Worm (Caenorhabditis elegans) whole organism, late embryonic: ENCODE results near the gene srbc-55.

Source experiments
- C38D4.7 ChIP-seq: fragments of 200-800 bp; sonication (Bioruptor generic); optimal IDR thresholded peaks from 2 replicates; lab custom pipeline; 2018; ENCODE audit warnings: mild to moderate bottlenecking, missing genetic modification characterization, moderate library complexity, missing compliant biosample characterization
- F13H6.1 ChIP-seq: sonication (generic microtip); optimal IDR thresholded peaks from 2 replicates; lab custom pipeline; 2016; ENCODE audit warnings: missing genetic modification characterization, missing compliant biosample characterization
- K02D7.2 ChIP-seq: sonication (generic microtip); optimal IDR thresholded peaks from 2 replicates; lab custom pipeline; 2017; ENCODE audit warnings: mild to moderate bottlenecking, missing genetic modification characterization, missing compliant biosample characterization
- K09A11.1 ChIP-seq: sonication (generic microtip); optimal IDR thresholded peaks from 2 replicates; lab custom pipeline; 2017; ENCODE audit warnings: antibody characterized with exemption, mild to moderate bottlenecking, missing genetic modification characterization, missing compliant biosample characterization; ENCODE audit not compliant: insufficient read depth
- T23F11.4 ChIP-seq: fragments of 200-800 bp; sonication (Bioruptor generic); optimal IDR thresholded peaks from 2 replicates; lab custom pipeline; 2018; ENCODE audit warnings: mild to moderate bottlenecking, missing genetic modification characterization, missing compliant biosample characterization
- ahr-1 ChIP-seq: sonication (generic microtip); optimal IDR thresholded peaks from 2 replicates; lab custom pipeline; 2016; ENCODE audit warnings: missing genetic modification characterization, missing compliant biosample characterization
- ceh-14 ChIP-seq: sonication (generic microtip); optimal IDR thresholded peaks from 2 replicates; lab custom pipeline; 2016; ENCODE audit warnings: missing genotype, missing genetic modification characterization, missing compliant biosample characterization
- ceh-19 ChIP-seq: fragments of 200-800 bp; sonication (Bioruptor generic); optimal IDR thresholded peaks from 2 replicates; lab custom pipeline; 2018; ENCODE audit warnings: mild to moderate bottlenecking, missing genetic modification characterization, missing compliant biosample characterization
- ceh-22 ChIP-seq: sonication (generic microtip); optimal IDR thresholded peaks from 2 replicates; lab custom pipeline; 2017; ENCODE audit warnings: missing biosample characterization, missing genetic modification characterization
- ceh-24 ChIP-seq: sonication (generic microtip); optimal IDR thresholded peaks from 2 replicates; lab custom pipeline; 2016; ENCODE audit warnings: mild to moderate bottlenecking, missing genetic modification characterization, missing compliant biosample characterization
- ceh-30 ChIP-seq: fragments of 150-350 bp; optimal IDR thresholded peaks from 2 replicates; lab custom pipeline; 2014; ENCODE audit warnings: missing biosample characterization, missing genetic modification characterization
- ceh-34 ChIP-seq: sonication (generic microtip); optimal IDR thresholded peaks from 2 replicates; lab custom pipeline; 2016; ENCODE audit warnings: mild to moderate bottlenecking, missing genetic modification characterization, missing compliant biosample characterization
- ceh-45 ChIP-seq: fragments of 200-800 bp; sonication (Bioruptor generic); IDR thresholded peaks from 2 replicates; pipeline ENCODE4 v1.3.6; 2022; ENCODE audit warnings: missing genetic modification reagents, missing genetic modification characterization, missing compliant biosample characterization
- ceh-48 ChIP-seq: sonication (generic microtip); optimal IDR thresholded peaks from 2 replicates; lab custom pipeline; 2016; ENCODE audit warnings: missing genetic modification characterization, inconsistent platforms, missing compliant biosample characterization
- ceh-6 ChIP-seq: fragments of 200-800 bp; sonication (Bioruptor generic); optimal IDR thresholded peaks from 2 replicates; lab custom pipeline; 2018; ENCODE audit warnings: mild to moderate bottlenecking, missing genetic modification characterization, missing compliant biosample characterization
- dve-1 ChIP-seq: sonication (generic microtip); optimal IDR thresholded peaks from 2 replicates; lab custom pipeline; 2017; ENCODE audit warnings: antibody characterized with exemption, mild to moderate bottlenecking, missing genetic modification characterization, missing compliant biosample characterization
- ets-4 ChIP-seq: sonication (generic microtip); optimal IDR thresholded peaks from 2 replicates; lab custom pipeline; 2016; ENCODE audit warnings: missing genetic modification characterization, missing compliant biosample characterization
- eyg-1 ChIP-seq: sonication (generic microtip); optimal IDR thresholded peaks from 2 replicates; lab custom pipeline; 2016; ENCODE audit warnings: missing genotype, missing genetic modification characterization, missing compliant biosample characterization
- fkh-6 ChIP-seq: sonication (generic microtip); optimal IDR thresholded peaks from 2 replicates; lab custom pipeline; 2016; ENCODE audit warnings: missing genetic modification characterization, missing compliant biosample characterization
- gmeb-2 ChIP-seq: sonication (generic microtip); optimal IDR thresholded peaks from 2 replicates; lab custom pipeline; 2016; ENCODE audit warnings: missing genetic modification characterization, inconsistent platforms, missing compliant biosample characterization
- lim-6 ChIP-seq: sonication (generic microtip); optimal IDR thresholded peaks from 2 replicates; lab custom pipeline; 2016; ENCODE audit warnings: missing genetic modification characterization, missing compliant biosample characterization
- lin-11 ChIP-seq: fragments of 200-800 bp; sonication (Bioruptor generic); optimal IDR thresholded peaks from 2 replicates; lab custom pipeline; 2018; ENCODE audit warnings: mild to moderate bottlenecking, missing genetic modification characterization, missing compliant biosample characterization
- odd-2 ChIP-seq: sonication (generic microtip); optimal IDR thresholded peaks from 2 replicates; lab custom pipeline; 2017; ENCODE audit warnings: antibody characterized with exemption, mild to moderate bottlenecking, missing genetic modification characterization, missing compliant biosample characterization
- pag-3 ChIP-seq: sonication (generic microtip); optimal IDR thresholded peaks from 2 replicates; lab custom pipeline; 2016; ENCODE audit warnings: missing compliant biosample characterization, missing genetic modification characterization, borderline replicate concordance
- pha-4 ChIP-seq: fragments of 150-350 bp; optimal IDR thresholded peaks from 2 replicates; lab custom pipeline; 2018; ENCODE audit warnings: missing biosample characterization, missing genetic modification reagents, missing genetic modification characterization
- pqm-1 ChIP-seq: sonication (generic microtip); optimal IDR thresholded peaks from 2 replicates; lab custom pipeline; 2016; ENCODE audit warnings: missing genetic modification characterization, missing compliant biosample characterization
- pros-1 ChIP-seq: fragments of 150-350 bp; optimal IDR thresholded peaks from 2 replicates; lab custom pipeline; 2014; ENCODE audit warnings: missing biosample characterization, missing genetic modification reagents, missing genetic modification characterization
- ref-2 ChIP-seq: sonication (generic microtip); optimal IDR thresholded peaks from 2 replicates; lab custom pipeline; 2016; ENCODE audit warnings: missing genetic modification characterization, missing compliant biosample characterization
- sdc-2 ChIP-seq: sonication (generic microtip); optimal IDR thresholded peaks from 2 replicates; lab custom pipeline; 2016; ENCODE audit warnings: missing genotype, missing genetic modification characterization, missing compliant biosample characterization
- syd-9 ChIP-seq: sonication (generic microtip); optimal IDR thresholded peaks from 2 replicates; lab custom pipeline; 2016; ENCODE audit warnings: mild to moderate bottlenecking, missing genetic modification characterization, moderate library complexity, missing compliant biosample characterization
- tbx-2 ChIP-seq: sonication (generic microtip); optimal IDR thresholded peaks from 2 replicates; lab custom pipeline; 2016; ENCODE audit warnings: missing genetic modification characterization, missing compliant biosample characterization
- tbx-7 ChIP-seq: sonication (generic microtip); optimal IDR thresholded peaks from 2 replicates; lab custom pipeline; 2016; ENCODE audit warnings: missing genotype, missing genetic modification characterization, missing compliant biosample characterization
- unc-42 ChIP-seq: sonication (generic microtip); optimal IDR thresholded peaks from 2 replicates; lab custom pipeline; 2016; ENCODE audit warnings: missing genotype, missing genetic modification characterization, missing compliant biosample characterization
- unc-86 ChIP-seq: sonication (generic microtip); optimal IDR thresholded peaks from 2 replicates; lab custom pipeline; 2016; ENCODE audit warnings: missing genetic modification characterization, missing compliant biosample characterization
- zip-5 ChIP-seq: sonication (generic microtip); optimal IDR thresholded peaks from 2 replicates; lab custom pipeline; 2016; ENCODE audit warnings: missing genetic modification characterization, missing compliant biosample characterization

The srbc-55 gene

ce11 chrV:15824866-15825265 is 4.9 kb downstream of the srbc-55 start, which contains the start of gene srbc-50:
TSS of gene srbc-50 (minus strand) at chrV:15824966.
- TF ChIP-seq ceh-6 (no peak), ref-2 (tag; lab: Kevin White, UChicago) (no peak), sdc-2 (tag; lab: Kevin White, UChicago) (no peak), ceh-14 (no peak), lin-11 (no peak), zip-5 (tag; lab: Kevin White, UChicago) (no peak), C38D4.7 (GFP tag; lab: Kevin White, UChicago) (no peak), ceh-24 (tag; lab: Kevin White, UChicago) (no peak), K09A11.1 (tag; lab: Kevin White, UChicago) (no peak), eyg-1 (tag; lab: Kevin White, UChicago) (no peak), pros-1 (tag; lab: Kevin White, UChicago) (no peak), ceh-30 (no peak), tbx-2 (no peak)

- TF ChIP-seq ceh-24 (tag; lab: Kevin White, UChicago) (no peak), ceh-48 (tag; lab: Kevin White, UChicago) (no peak), syd-9 (tag; lab: Kevin White, UChicago) (no peak), unc-42 (tag; lab: Kevin White, UChicago) (no peak), ceh-19 (GFP tag; lab: Kevin White, UChicago) (no peak), ceh-22 (tag; lab: Kevin White, UChicago) (no peak), pqm-1 (tag; lab: Kevin White, UChicago) (no peak), T23F11.4 (GFP tag; lab: Kevin White, UChicago) (no peak), tbx-7 (tag; lab: Kevin White, UChicago) (no peak), pag-3 (tag; lab: Kevin White, UChicago) (no peak)
These were observed 8.4 kb downstream of the srbc-55 start, which contains the start of gene srbc-49 for ce11 chrV:15821398-15821797. TSS of gene srbc-49 (plus strand) at chrV:15821698.

ce11 chrV:15819983-15820382 is 9.8 kb downstream of the srbc-55 start, which contains the start of gene srbc-48:
TSS of gene srbc-48 (plus strand) at chrV:15820283.
- TF ChIP-seq T23F11.4 (GFP tag; lab: Kevin White, UChicago): no peak
- TF ChIP-seq dve-1 (tag; lab: Kevin White, UChicago): no peak
- TF ChIP-seq, all 69 proteins: peak for 0

ce11 chrV:15817746-15818145 is 12.1 kb downstream of the srbc-55 start, which contains the start of gene abf-3:
TSS of gene abf-3 (minus strand) at chrV:15817846.
- TF ChIP-seq tbx-2 (no peak), ahr-1 (tag; lab: Kevin White, UChicago) (no peak), fkh-6 (tag; lab: Kevin White, UChicago) (no peak), C38D4.7 (GFP tag; lab: Kevin White, UChicago) (no peak), pha-4 (tag; lab: Kevin White, UChicago) (no peak), ceh-34 (no peak), ceh-45 (GFP tag; lab: Robert Waterston, UW) (no peak), ceh-48 (tag; lab: Kevin White, UChicago) (no peak), F13H6.1 (tag; lab: Kevin White, UChicago) (no peak), unc-86 (no peak), dve-1 (tag; lab: Kevin White, UChicago) (no peak), ets-4 (tag; lab: Kevin White, UChicago) (no peak), lin-11 (no peak), ceh-30 (no peak), lim-6 (tag; lab: Kevin White, UChicago) (no peak), gmeb-2 (tag; lab: Kevin White, UChicago) (no peak), K02D7.2 (no peak), odd-2 (tag; lab: Kevin White, UChicago) (no peak), tbx-7 (tag; lab: Kevin White, UChicago) (no peak)
